Worm (Caenorhabditis elegans) whole organism, L4 larva: ENCODE data around the gene F08F8.9.

Experiments
- F37D6.2 ChIP-seq: sonication (generic microtip); optimal IDR thresholded peaks from 2 replicates; lab custom pipeline; 2016; ENCODE audit warnings: mild to moderate bottlenecking, missing genetic modification characterization, missing compliant biosample characterization
- F44E2.7 ChIP-seq: fragments of 200-800 bp; sonication (Bioruptor generic); IDR thresholded peaks from 2 replicates; pipeline ENCODE4 v2.1.2; 2022; ENCODE audit warnings: missing genetic modification characterization, missing compliant biosample characterization
- R02D3.7 ChIP-seq: fragments of 150-350 bp; sonication (generic microtip); optimal IDR thresholded peaks from 3 replicates; lab custom pipeline; 2014; ENCODE audit warnings: missing biosample characterization, missing genetic modification characterization
- T20F7.1 ChIP-seq: fragments of 200-800 bp; sonication (Bioruptor generic); optimal IDR thresholded peaks from 2 replicates; lab custom pipeline; 2018; ENCODE audit warnings: mild to moderate bottlenecking, missing genetic modification characterization, missing compliant biosample characterization
- ZK337.2 ChIP-seq: fragments of 200-800 bp; sonication (Bioruptor generic); IDR thresholded peaks from 2 replicates; pipeline ENCODE4 v1.3.6; 2022; ENCODE audit warnings: missing genetic modification reagents, missing genetic modification characterization, missing compliant biosample characterization
- aha-1 ChIP-seq: fragments of 150-350 bp; peaks from one replicate; lab custom pipeline; 2014; ENCODE audit warnings: missing biosample characterization, missing genetic modification characterization
- aly-2 ChIP-seq: sonication (generic microtip); optimal IDR thresholded peaks from 2 replicates; lab custom pipeline; 2018; ENCODE audit warnings: missing biosample characterization, missing genetic modification characterization
- ceh-28 ChIP-seq: fragments of 150-350 bp; optimal IDR thresholded peaks from 2 replicates; lab custom pipeline; 2014; ENCODE audit warnings: missing biosample characterization, missing genetic modification reagents, missing genetic modification characterization
- ceh-62 ChIP-seq: sonication (generic microtip); optimal IDR thresholded peaks from 2 replicates; lab custom pipeline; 2017; ENCODE audit warnings: missing biosample characterization, missing genetic modification characterization
- cey-2 ChIP-seq: sonication (generic microtip); optimal IDR thresholded peaks from 3 replicates; lab custom pipeline; 2017; ENCODE audit warnings: missing genetic modification characterization, mild to moderate bottlenecking, missing compliant biosample characterization, antibody characterized with exemption, borderline replicate concordance; ENCODE audit not compliant: insufficient read depth
- ctbp-1 ChIP-seq: fragments of 200-800 bp; sonication (Bioruptor generic); IDR thresholded peaks from 2 replicates; pipeline ENCODE4 v1.3.6; 2022; ENCODE audit warnings: missing genetic modification reagents, missing genetic modification characterization, missing compliant biosample characterization
- daf-16 ChIP-seq, 3 experiments: sonication (generic microtip); optimal IDR thresholded peaks; 2 replicates each; lab custom pipeline; 2016 to 2017; ENCODE audit warnings: missing genetic modification characterization in 3 of 3, missing genetic modification reagents in 3 of 3, mild to moderate bottlenecking in 2 of 3, missing compliant biosample characterization in 2 of 3, missing biosample characterization in 1 of 3, moderate library complexity in 1 of 3
- dmd-8 ChIP-seq: fragments of 200-800 bp; sonication (Bioruptor generic); IDR thresholded peaks from 2 replicates; pipeline ENCODE4 v1.3.6; 2022; ENCODE audit warnings: missing genetic modification characterization, missing compliant biosample characterization
- dpl-1 ChIP-seq: fragments of 150-350 bp; optimal IDR thresholded peaks from 2 replicates; lab custom pipeline; 2014; ENCODE audit warnings: missing biosample characterization, missing genetic modification reagents, missing genetic modification characterization
- egl-27 ChIP-seq: sonication (generic microtip); optimal IDR thresholded peaks from 3 replicates; lab custom pipeline; 2017; ENCODE audit warnings: missing biosample characterization, missing genetic modification reagents, missing genetic modification characterization
- egl-43 ChIP-seq: fragments of 200-800 bp; sonication (Bioruptor generic); IDR thresholded peaks from 2 replicates; pipeline ENCODE4 v1.3.6; 2022; ENCODE audit warnings: missing genetic modification reagents, missing genetic modification characterization, missing compliant biosample characterization
- fos-1 ChIP-seq: fragments of 150-350 bp; optimal IDR thresholded peaks from 2 replicates; lab custom pipeline; 2014; ENCODE audit warnings: missing biosample characterization, missing genetic modification characterization
- hif-1 ChIP-seq, 2 experiments: sonication (generic microtip); optimal IDR thresholded peaks; 2 replicates each; lab custom pipeline; 2016 to 2017; ENCODE audit warnings: missing compliant biosample characterization in 2 of 2, missing genetic modification characterization in 2 of 2, missing genetic modification reagents in 2 of 2, missing genotype in 2 of 2, mild to moderate bottlenecking in 1 of 2
- hlh-11 ChIP-seq: fragments of 200-800 bp; sonication (Bioruptor generic); optimal IDR thresholded peaks from 2 replicates; lab custom pipeline; 2018; ENCODE audit warnings: mild to moderate bottlenecking, missing genetic modification characterization, missing compliant biosample characterization
- lin-29 ChIP-seq: fragments of 200-800 bp; sonication (Bioruptor generic); IDR thresholded peaks from 2 replicates; pipeline ENCODE4 v1.3.6; 2022; ENCODE audit warnings: missing genetic modification reagents, missing genetic modification characterization, missing compliant biosample characterization
- lin-38 ChIP-seq: fragments of 200-800 bp; sonication (Bioruptor generic); IDR thresholded peaks from 2 replicates; pipeline ENCODE4 v1.3.6; 2022; ENCODE audit warnings: missing genetic modification reagents, missing genetic modification characterization, missing compliant biosample characterization
- lsy-2 ChIP-seq, 2 experiments: fragments of 150-350 bp in 1 of 2; sonication (generic microtip) in 1 of 2; optimal IDR thresholded peaks; 2 replicates each; lab custom pipeline; 2014 to 2017; ENCODE audit warnings: missing biosample characterization in 2 of 2, missing genetic modification characterization in 2 of 2
- mdl-1 ChIP-seq, 2 experiments: fragments of 150-350 bp in 1 of 2; sonication (generic microtip) in 1 of 2; optimal IDR thresholded peaks; 2 replicates each; lab custom pipeline; 2014 to 2017; ENCODE audit warnings: missing biosample characterization in 2 of 2, missing genetic modification characterization in 2 of 2
- mdt-29 ChIP-seq: fragments of 200-800 bp; sonication (Bioruptor generic); IDR thresholded peaks from 2 replicates; pipeline ENCODE4 v1.3.6; 2022; ENCODE audit warnings: missing genetic modification reagents, missing genetic modification characterization, missing compliant biosample characterization
- mep-1 ChIP-seq: fragments of 150-350 bp; sonication (generic microtip); optimal IDR thresholded peaks from 3 replicates; lab custom pipeline; 2014; ENCODE audit warnings: missing biosample characterization, missing genetic modification characterization
- mes-2 ChIP-seq: sonication (generic microtip); optimal IDR thresholded peaks from 2 replicates; lab custom pipeline; 2016; ENCODE audit warnings: missing genotype, mild to moderate bottlenecking, missing genetic modification characterization, missing compliant biosample characterization; ENCODE audit not compliant: poor library complexity, severe bottlenecking
- nhr-102 ChIP-seq: sonication (generic microtip); optimal IDR thresholded peaks from 2 replicates; lab custom pipeline; 2016; ENCODE audit warnings: mild to moderate bottlenecking, missing genetic modification characterization, moderate library complexity, missing compliant biosample characterization
- nhr-28 ChIP-seq: fragments of 150-350 bp; optimal IDR thresholded peaks from 2 replicates; lab custom pipeline; 2014; ENCODE audit warnings: missing biosample characterization, missing genetic modification characterization
- pha-4 ChIP-seq, 2 experiments: fragments of 150-350 bp in 1 of 2; fragments of 200-800 bp in 1 of 2; sonication (Bioruptor generic) in 1 of 2; IDR thresholded peaks in 1 of 2; optimal IDR thresholded peaks in 1 of 2; 2 replicates each; pipeline versions ENCODE4 v1.3.6 to Lab custom; 2014 to 2022; ENCODE audit warnings: missing genetic modification characterization in 2 of 2, missing genetic modification reagents in 2 of 2, missing biosample characterization in 1 of 2, missing compliant biosample characterization in 1 of 2
- pqm-1 ChIP-seq: sonication (generic microtip); optimal IDR thresholded peaks from 2 replicates; lab custom pipeline; 2017; ENCODE audit warnings: missing biosample characterization, missing genetic modification characterization
- saeg-2 ChIP-seq: fragments of 200-800 bp; sonication (Bioruptor generic); IDR thresholded peaks from 2 replicates; pipeline ENCODE4 v1.3.6; 2022; ENCODE audit warnings: missing genetic modification reagents, missing genetic modification characterization, missing compliant biosample characterization
- sdz-12 ChIP-seq: fragments of 200-800 bp; sonication (Bioruptor generic); optimal IDR thresholded peaks from 2 replicates; lab custom pipeline; 2018; ENCODE audit warnings: mild to moderate bottlenecking, missing genetic modification characterization, missing compliant biosample characterization
- tag-97 ChIP-seq: fragments of 200-800 bp; sonication (Bioruptor generic); IDR thresholded peaks from 2 replicates; pipeline ENCODE4 v1.3.6; 2022; ENCODE audit warnings: missing genetic modification characterization, missing compliant biosample characterization
- tra-1 ChIP-seq: fragments of 200-800 bp; sonication (Bioruptor generic); IDR thresholded peaks from 2 replicates; pipeline ENCODE4 v1.3.6; 2022; ENCODE audit warnings: missing genetic modification reagents, missing genetic modification characterization, missing compliant biosample characterization
- unc-130 ChIP-seq: sonication (generic microtip); optimal IDR thresholded peaks from 2 replicates; lab custom pipeline; 2016; ENCODE audit warnings: missing genetic modification reagents, missing genetic modification characterization, missing compliant biosample characterization
- unc-62 ChIP-seq, 3 experiments: fragments of 150-350 bp in 1 of 3; sonication (generic microtip); optimal IDR thresholded peaks in 2 of 3; peaks in 1 of 3; 1 replicate in 1 of 3; 2 replicates in 2 of 3; lab custom pipeline; 2014 to 2017; ENCODE audit warnings: missing biosample characterization in 3 of 3, missing genetic modification characterization in 3 of 3, missing genetic modification reagents in 3 of 3, missing genotype in 1 of 3
- vab-7 ChIP-seq: fragments of 200-800 bp; sonication (Bioruptor generic); IDR thresholded peaks from 2 replicates; pipeline ENCODE4 v1.3.6; 2022; ENCODE audit warnings: missing genetic modification reagents, missing genetic modification characterization, missing compliant biosample characterization
- zfp-2 ChIP-seq: sonication (generic microtip); optimal IDR thresholded peaks from 2 replicates; lab custom pipeline; 2016; ENCODE audit warnings: mild to moderate bottlenecking, missing genetic modification characterization, missing compliant biosample characterization
- ztf-7 ChIP-seq: fragments of 150-350 bp; optimal IDR thresholded peaks from 2 replicates; lab custom pipeline; 2014; ENCODE audit warnings: missing biosample characterization, missing genetic modification characterization

F08F8.9 gene

DNA sequence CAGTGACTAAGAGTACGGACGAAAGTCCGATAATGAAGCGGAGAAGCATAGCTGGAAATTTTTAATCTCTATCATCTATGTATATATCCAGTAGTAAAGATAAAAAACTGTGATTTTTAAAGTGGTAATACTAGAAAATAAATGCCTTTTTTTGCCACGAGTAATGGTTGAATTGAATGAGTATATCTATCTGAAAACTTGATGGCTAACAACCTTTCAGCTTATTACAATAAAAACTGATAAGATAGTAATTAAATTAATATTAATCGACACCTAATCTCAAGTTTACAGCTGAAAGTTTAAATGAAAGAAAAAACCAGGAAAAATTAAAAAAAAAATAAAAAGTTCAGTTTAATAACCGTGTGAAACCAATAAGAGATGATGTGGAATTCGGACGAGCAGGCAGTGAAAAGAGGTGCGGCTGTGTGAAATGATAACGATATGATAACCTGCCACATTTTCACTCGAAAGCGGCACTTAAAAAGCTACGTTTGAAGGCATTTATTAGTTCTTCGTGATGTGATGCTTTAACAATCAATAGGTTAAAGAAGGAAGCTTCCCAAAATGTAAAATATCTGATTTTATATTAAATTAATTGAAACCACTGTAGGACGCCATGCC is 38.7 kb downstream of the F08F8.9 start, which contains the start of gene nspg-6 (continued):
- TF ChIP-seq ZK337.2 (GFP tag; lab: Robert Waterston, UW), result no peak
- no peak for TF ChIP-seq daf-16 (GFP tag; optimal IDR thresholded peaks at IDR 0.05; lab: Kevin White, UChicago)
- peak; percentile 48 for TF ChIP-seq daf-16 (tag; optimal IDR thresholded peaks at IDR 0.05; lab: Kevin White, UChicago)
- no peak for TF ChIP-seq tra-1 (GFP tag; lab: Robert Waterston, UW)
- no peak for TF ChIP-seq dpl-1 (GFP tag; lab: Kevin White, UChicago)
- no peak for TF ChIP-seq nhr-102 (tag; lab: Kevin White, UChicago)
- TF ChIP-seq egl-27 (tag; lab: Kevin White, UChicago), result no peak
- TF ChIP-seq pqm-1 (tag; lab: Kevin White, UChicago), result peak; percentile 97
- TF ChIP-seq lin-38, result no peak
- no peak for TF ChIP-seq ctbp-1 (GFP tag; lab: Robert Waterston, UW)
- no peak for TF ChIP-seq vab-7 (GFP tag; lab: Robert Waterston, UW)
- no peak for TF ChIP-seq sdz-12
- no peak for TF ChIP-seq F44E2.7 (GFP tag; lab: Robert Waterston, UW)
- no peak for TF ChIP-seq ceh-62 (tag; lab: Kevin White, UChicago)
- TF ChIP-seq F37D6.2 (tag; lab: Kevin White, UChicago), result no peak
- TF ChIP-seq mdt-29 (GFP tag; lab: Robert Waterston, UW), result no peak
- TF ChIP-seq nhr-28 (tag; lab: Kevin White, UChicago), result peak; percentile 77
- TF ChIP-seq T20F7.1 (GFP tag; lab: Kevin White, UChicago), result no peak
- no peak for TF ChIP-seq tag-97 (GFP tag; lab: Robert Waterston, UW)
- no peak for TF ChIP-seq aly-2 (tag; lab: Kevin White, UChicago)
- TF ChIP-seq unc-130 (GFP tag; lab: Kevin White, UChicago), result no peak
- no peak for TF ChIP-seq mep-1 (tag; lab: Kevin White, UChicago)
- TF ChIP-seq lsy-2 (tag; optimal IDR thresholded peaks at IDR 0.05; lab: Kevin White, UChicago), result no peak
- TF ChIP-seq ztf-7 (tag; lab: Kevin White, UChicago), result no peak
- TF ChIP-seq, all 104 proteins: peak for 7

ce11 chrIII:7314473-7314872 is 39.3 kb downstream of the F08F8.9 start:
- TF ChIP-seq aha-1 (tag; lab: Kevin White, UChicago) (peak; percentile 93), lin-38 (no peak)
- TF ChIP-seq, all 104 proteins: peak for 1

- TF ChIP-seq egl-43, result no peak
- TF ChIP-seq mes-2 (tag; lab: Kevin White, UChicago), result no peak
- no peak for TF ChIP-seq zfp-2 (tag; lab: Kevin White, UChicago)
- TF ChIP-seq hif-1 (tag; optimal IDR thresholded peaks at IDR 0.05; lab: Kevin White, UChicago), result no peak
- no peak for TF ChIP-seq saeg-2 (GFP tag; lab: Robert Waterston, UW)
- TF ChIP-seq unc-130 (GFP tag; lab: Kevin White, UChicago), result peak; percentile 20
Observed at ce11 chrIII:7310662-7311340, 43.0 kb downstream of the F08F8.9 start, which contains the start of the genes F56C9.6 and F56C9.3. F56C9.6 (minus strand) TSS chrIII:7310773. F56C9.3 (plus strand) TSS chrIII:7311290.

- TF ChIP-seq ceh-62 (tag; lab: Kevin White, UChicago) (no peak), mdl-1 (tag; optimal IDR thresholded peaks at IDR 0.05; lab: Kevin White, UChicago) (no peak), lin-29 (no peak), egl-43 (no peak), unc-62 (GFP tag; optimal IDR thresholded peaks at IDR 0.05 in 1 of 2; lab: Kevin White, UChicago) (peak in 1 of 2 experiments; percentile 60), unc-62 (tag; optimal IDR thresholded peaks at IDR 0.05; lab: Kevin White, UChicago) (no peak), hlh-11 (no peak), R02D3.7 (tag; lab: Kevin White, UChicago) (no peak), pha-4 (GFP tag; IDR thresholded peaks at IDR 0.05; lab: Robert Waterston, UW) (no peak), pha-4 (tag; optimal IDR thresholded peaks at IDR 0.05; lab: Kevin White, UChicago) (no peak), ceh-28 (tag; lab: Kevin White, UChicago) (peak; percentile 38), tra-1 (GFP tag; lab: Robert Waterston, UW) (no peak), saeg-2 (GFP tag; lab: Robert Waterston, UW) (no peak), fos-1 (no peak), cey-2 (tag; lab: Kevin White, UChicago) (no peak), dmd-8 (GFP tag; lab: Robert Waterston, UW) (no peak)
Observed at ce11 chrIII:7308600-7309109, 45.1 kb downstream of the F08F8.9 start, which contains the start of gene acbp-4. acbp-4 (minus strand) TSS chrIII:7309109.
